Worm (Caenorhabditis elegans): ENCODE data around the gene F56A8.8.

F56A8.8 gene

DNA sequence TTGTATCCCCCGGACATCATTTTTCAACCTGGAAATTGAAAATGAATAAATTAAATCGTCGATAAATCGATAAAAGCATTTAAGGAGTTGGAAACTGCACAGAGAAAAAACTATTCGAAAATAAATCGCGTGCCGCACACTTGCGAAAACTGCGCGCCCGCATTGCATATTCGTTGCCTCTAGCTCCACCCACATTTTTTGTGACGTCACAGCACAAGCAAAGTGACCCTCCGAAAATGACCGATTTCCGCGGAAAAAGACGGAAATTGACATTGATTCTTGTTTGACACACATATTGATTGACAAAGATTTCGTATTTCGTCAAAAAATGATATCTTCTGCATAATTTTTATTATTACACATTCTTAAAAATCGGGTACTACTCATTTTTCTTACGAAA, 16.7 kb upstream of the F56A8.8 start, which contains the start of gene cpf-2:
TSS of gene cpf-2 (minus strand) at position 28 of the 400 bp plus-strand sequence.
- TF ChIP-seq lin-11 (tag; optimal IDR thresholded peaks at IDR 0.05) (peak; percentile 26), fkh-10 (GFP tag; optimal IDR thresholded peaks at IDR 0.05) (no peak), unc-42 (tag; optimal IDR thresholded peaks at IDR 0.05) (peak; percentile 47), C08G9.2 (tag; optimal IDR thresholded peaks at IDR 0.05) (peak; percentile 80), zip-5 (tag; optimal IDR thresholded peaks at IDR 0.05) (peak; percentile 46), ceh-19 (GFP tag; optimal IDR thresholded peaks at IDR 0.05) (peak; percentile 57), mec-3 (tag; optimal IDR thresholded peaks at IDR 0.05; ENCODE audit: borderline replicate concordance) (no peak), ttx-3 (tag; optimal IDR thresholded peaks at IDR 0.05) (peak; percentile 48), sdc-2 (tag; optimal IDR thresholded peaks at IDR 0.05) (peak; percentile 31), hlh-13 (GFP tag; optimal IDR thresholded peaks at IDR 0.05) (no peak), F13H6.1 (tag; optimal IDR thresholded peaks at IDR 0.05) (peak; percentile 71), madf-2 (tag; optimal IDR thresholded peaks at IDR 0.05) (peak; percentile 56), sox-2 (GFP tag; IDR thresholded peaks at IDR 0.05) (no peak), ceh-24 (tag; optimal IDR thresholded peaks at IDR 0.05) (no peak), npax-4 (tag; optimal IDR thresholded peaks at IDR 0.05) (peak; percentile 11), T23F11.4 (GFP tag; optimal IDR thresholded peaks at IDR 0.05) (peak; percentile 55), ref-2 (tag; optimal IDR thresholded peaks at IDR 0.05) (peak; percentile 89), pag-3 (tag; optimal IDR thresholded peaks at IDR 0.05; ENCODE audit: borderline replicate concordance) (no peak), pqm-1 (tag; optimal IDR thresholded peaks at IDR 0.05) (no peak), hlh-15 (tag; optimal IDR thresholded peaks at IDR 0.05) (peak; percentile 47), ceh-34 (tag; optimal IDR thresholded peaks at IDR 0.05) (peak; percentile 62), dmd-4 (tag; optimal IDR thresholded peaks at IDR 0.05; ENCODE audit: borderline replicate concordance) (no peak), pha-4 (tag; optimal IDR thresholded peaks at IDR 0.05) (no peak), che-1 (tag; optimal IDR thresholded peaks at IDR 0.05) (peak; percentile 55), ceh-14 (tag; optimal IDR thresholded peaks at IDR 0.05) (peak; percentile 54), elt-2 (tag; optimal IDR thresholded peaks at IDR 0.05) (peak; percentile 77), pat-9 (tag; optimal IDR thresholded peaks at IDR 0.05) (peak; percentile 12), K09A11.1 (tag; optimal IDR thresholded peaks at IDR 0.05; ENCODE audit: insufficient read depth) (peak; percentile 65), sox-4 (tag; optimal IDR thresholded peaks at IDR 0.05) (peak; percentile 16), fax-1 (tag; optimal IDR thresholded peaks at IDR 0.05) (peak; percentile 53), tbx-2 (tag; optimal IDR thresholded peaks at IDR 0.05) (peak; percentile 75), ceh-30 (tag; optimal IDR thresholded peaks at IDR 0.05) (peak; percentile 62), lim-6 (tag; optimal IDR thresholded peaks at IDR 0.05) (peak; percentile 38), pha-2 (tag; optimal IDR thresholded peaks at IDR 0.05) (peak; percentile 32), unc-86 (tag; optimal IDR thresholded peaks at IDR 0.05) (peak; percentile 65), ets-4 (tag; optimal IDR thresholded peaks at IDR 0.05) (no peak), nfya-1 (tag; optimal IDR thresholded peaks at IDR 0.05) (peak; percentile 69), pros-1 (tag; optimal IDR thresholded peaks at IDR 0.05) (no peak), hlh-8 (tag; optimal IDR thresholded peaks at IDR 0.05) (peak; percentile 7), C38D4.7 (GFP tag; optimal IDR thresholded peaks at IDR 0.05) (peak; percentile 52), ama-1 (optimal IDR thresholded peaks at IDR 0.05) (no peak), Y22D7AL.16 (tag; optimal IDR thresholded peaks at IDR 0.05) (no peak), gmeb-2 (tag; optimal IDR thresholded peaks at IDR 0.05) (peak; percentile 41), ztf-16 (tag; optimal IDR thresholded peaks at IDR 0.05) (peak; percentile 69), ceh-48 (tag; optimal IDR thresholded peaks at IDR 0.05) (peak; percentile 55), tbx-7 (tag; optimal IDR thresholded peaks at IDR 0.05) (peak; percentile 13), rnt-1 (tag; optimal IDR thresholded peaks at IDR 0.05) (peak; percentile 70), ceh-31 (tag; optimal IDR thresholded peaks at IDR 0.05) (peak; percentile 82), ahr-1 (tag; optimal IDR thresholded peaks at IDR 0.05) (peak; percentile 72), hlh-30 (tag; optimal IDR thresholded peaks at IDR 0.05; ENCODE audit: insufficient read depth) (peak; percentile 10), unc-3 (GFP tag; conservative IDR thresholded peaks at IDR 0.05) (peak; percentile 54; the same call in 1 of the 2 replicates), unc-3 (tag; optimal IDR thresholded peaks at IDR 0.05) (peak; percentile 52), eyg-1 (tag; optimal IDR thresholded peaks at IDR 0.05) (no peak)

Measured in whole organism, late embryonic.